Fruit fly (Drosophila melanogaster): ENCODE data around the gene CG11601.

dm6 chr2L:309177-309576 lies 26.1 kb upstream of the CG11601 start:
- TF ChIP-seq CG7045 (GFP tag; optimal IDR thresholded peaks at IDR 0.05) (no peak), kay (GFP tag; ENCODE audit: borderline replicate concordance) (no peak), CG33017 (tag; optimal IDR thresholded peaks at IDR 0.05) (peak; percentile 7), bab1 (GFP tag; optimal IDR thresholded peaks at IDR 0.05) (peak; percentile 31), ovo (GFP tag; optimal IDR thresholded peaks at IDR 0.05) (no peak), CG12768 (GFP tag; optimal IDR thresholded peaks at IDR 0.05) (no peak), toe (GFP tag; optimal IDR thresholded peaks at IDR 0.05) (peak; percentile 11), cic (GFP tag; optimal IDR thresholded peaks at IDR 0.05) (no peak), Crg-1 (GFP tag; optimal IDR thresholded peaks at IDR 0.05) (no peak)

Data from whole organism, adult.